Fruit fly (Drosophila melanogaster): ENCODE measurements around the gene CG15035.
A peak's percentile ranks its signal among the peaks of the same experiment; 100 is the strongest.

The CG15035 gene

dm6 chrX:7403074-7403473, at the start of gene CG15035:
CG15035 (minus strand) TSS chrX:7403174.
- no peak for TF ChIP-seq CG14014 (GFP tag; IDR thresholded peaks at IDR 0.05)

dm6 chrX:7451909-7452308, 48.9 kb upstream of the CG15035 start, which contains the start of gene CG11368:
CG11368 (plus strand) TSS chrX:7452209.
- TF ChIP-seq CG14710 (tag; optimal IDR thresholded peaks at IDR 0.05) (no peak), mam (GFP tag; optimal IDR thresholded peaks at IDR 0.05) (no peak)

- peak; percentile 24 for TF ChIP-seq Deaf1 (tag; optimal IDR thresholded peaks at IDR 0.05)
- TF ChIP-seq z (GFP tag; IDR thresholded peaks at IDR 0.05): peak; percentile 99
- TF ChIP-seq zen2 (GFP tag; IDR thresholded peaks at IDR 0.05; ENCODE audit: partially characterized antibody): peak; percentile 42; the same call in 1 of the 3 replicates
- no peak for TF ChIP-seq PHDP (tag; optimal IDR thresholded peaks at IDR 0.05)
- TF ChIP-seq CG1832 (GFP tag; optimal IDR thresholded peaks at IDR 0.05): no peak
- peak; percentile 48 for TF ChIP-seq Nf-YB (GFP tag; optimal IDR thresholded peaks at IDR 0.05)
- TF ChIP-seq bbx (GFP tag; IDR thresholded peaks at IDR 0.05; ENCODE audit: partially characterized antibody): peak; percentile 64
- TF ChIP-seq amos (GFP tag; IDR thresholded peaks at IDR 0.05; ENCODE audit: partially characterized antibody): peak; percentile 13; the same call in 1 of the 2 replicates
- peak; percentile 37; the same call in 1 of the 2 replicates for TF ChIP-seq Bgb (GFP tag; IDR thresholded peaks at IDR 0.05; ENCODE audit: partially characterized antibody)
- peak; percentile 16 to 49 for TF ChIP-seq Trl (optimal IDR thresholded peaks at IDR 0.05)
- TF ChIP-seq Trl (GFP tag; optimal IDR thresholded peaks at IDR 0.05): no peak
- TF ChIP-seq CG17385 (GFP tag; optimal IDR thresholded peaks at IDR 0.05): no peak
These were observed 42.0 kb upstream of the CG15035 start for dm6 chrX:7445023-7445422.

- TF ChIP-seq lov (optimal IDR thresholded peaks at IDR 0.05) (no peak), lov (GFP tag; IDR thresholded peaks at IDR 0.05) (no peak), HLH4C (GFP tag; IDR thresholded peaks at IDR 0.05; ENCODE audit: partially characterized antibody) (no peak), HHEX (GFP tag; optimal IDR thresholded peaks at IDR 0.05) (no peak), CG12942 (GFP tag; optimal IDR thresholded peaks at IDR 0.05) (no peak), Hey (tag; optimal IDR thresholded peaks at IDR 0.05) (peak; percentile 6), Rx (GFP tag; IDR thresholded peaks at IDR 0.05) (no peak), CG6272 (GFP tag; IDR thresholded peaks at IDR 0.05) (no peak), CG10565 (GFP tag; optimal IDR thresholded peaks at IDR 0.05) (no peak), jigr1 (GFP tag; IDR thresholded peaks at IDR 0.05) (no peak), yki (optimal IDR thresholded peaks at IDR 0.05) (no peak), knrl (GFP tag; IDR thresholded peaks at IDR 0.05; ENCODE audit: partially characterized antibody) (no peak), mirr (GFP tag; optimal IDR thresholded peaks at IDR 0.05) (peak; percentile 27), Nf-YB (GFP tag; optimal IDR thresholded peaks at IDR 0.05) (no peak), CG4328 (GFP tag; optimal IDR thresholded peaks at IDR 0.05) (no peak), nerfin-1 (tag; optimal IDR thresholded peaks at IDR 0.05) (peak; percentile 81), CG2678 (tag; optimal IDR thresholded peaks at IDR 0.05) (no peak), sens-2 (GFP tag; IDR thresholded peaks at IDR 0.05) (no peak), CG15073 (GFP tag; optimal IDR thresholded peaks at IDR 0.05) (no peak), crol (GFP tag; IDR thresholded peaks at IDR 0.05) (peak; percentile 85), CG2120 (GFP tag; optimal IDR thresholded peaks at IDR 0.05) (no peak), Spps (tag; optimal IDR thresholded peaks at IDR 0.05) (no peak), sqz (GFP tag; optimal IDR thresholded peaks at IDR 0.05) (no peak), pros (GFP tag; optimal IDR thresholded peaks at IDR 0.05) (no peak), cwo (GFP tag; optimal IDR thresholded peaks at IDR 0.05) (no peak), CG8281 (tag; optimal IDR thresholded peaks at IDR 0.05) (no peak), CG11398 (GFP tag; optimal IDR thresholded peaks at IDR 0.05) (no peak), D19A (tag; optimal IDR thresholded peaks at IDR 0.05) (no peak), slp2 (GFP tag; optimal IDR thresholded peaks at IDR 0.05) (no peak), CG12299 (tag; optimal IDR thresholded peaks at IDR 0.05) (no peak), onecut (GFP tag; IDR thresholded peaks at IDR 0.05) (no peak)
These were observed 29.4 kb upstream of the CG15035 start for dm6 chrX:7432393-7432792.

Data from whole organism, embryonic.